Worm (Caenorhabditis elegans) whole organism, early embryonic: ENCODE results near the gene F59A7.11.

Source experiments
- B0310.2 ChIP-seq: sonication (generic microtip); optimal IDR thresholded peaks from 2 replicates; lab custom pipeline; 2016; ENCODE audit warnings: mild to moderate bottlenecking, missing genetic modification characterization, missing compliant biosample characterization
- F13C5.2 ChIP-seq: sonication (generic microtip); optimal IDR thresholded peaks from 2 replicates; lab custom pipeline; 2017; ENCODE audit warnings: mild to moderate bottlenecking, missing genetic modification characterization, inconsistent platforms, missing compliant biosample characterization
- aly-1 ChIP-seq: sonication (generic microtip); optimal IDR thresholded peaks from 2 replicates; lab custom pipeline; 2016; ENCODE audit warnings: missing genetic modification characterization, missing compliant biosample characterization
- ama-1 ChIP-seq: fragments of 150-350 bp; optimal IDR thresholded peaks from 2 replicates; lab custom pipeline; 2014
- ceh-13 ChIP-seq: fragments of 200-800 bp; sonication (Bioruptor generic); optimal IDR thresholded peaks from 2 replicates; lab custom pipeline; 2018; ENCODE audit warnings: mild to moderate bottlenecking, missing genetic modification characterization, missing compliant biosample characterization
- ceh-36 ChIP-seq: sonication (generic microtip); optimal IDR thresholded peaks from 2 replicates; lab custom pipeline; 2016; ENCODE audit warnings: missing genetic modification characterization, inconsistent platforms, missing compliant biosample characterization
- ets-7 ChIP-seq: sonication (generic microtip); optimal IDR thresholded peaks from 2 replicates; lab custom pipeline; 2016; ENCODE audit warnings: missing genotype, missing genetic modification characterization, missing compliant biosample characterization
- flt-1 ChIP-seq: fragments of 200-800 bp; sonication (Bioruptor generic); IDR thresholded peaks from 2 replicates; pipeline ENCODE4 v1.3.6; 2022; ENCODE audit warnings: missing genetic modification characterization, missing compliant biosample characterization
- hmbx-1 ChIP-seq: sonication (generic microtip); optimal IDR thresholded peaks from 2 replicates; lab custom pipeline; 2016; ENCODE audit warnings: mild to moderate bottlenecking, missing genetic modification characterization, missing compliant biosample characterization
- hmg-4 ChIP-seq: fragments of 200-800 bp; sonication (Bioruptor generic); optimal IDR thresholded peaks from 2 replicates; lab custom pipeline; 2018; ENCODE audit warnings: mild to moderate bottlenecking, missing genetic modification characterization, missing compliant biosample characterization
- hnd-1 ChIP-seq: sonication (generic microtip); optimal IDR thresholded peaks from 2 replicates; lab custom pipeline; 2016; ENCODE audit warnings: missing genetic modification characterization, missing compliant biosample characterization
- pes-1 ChIP-seq: fragments of 200-800 bp; sonication (Bioruptor generic); IDR thresholded peaks from 2 replicates; pipeline ENCODE4 v1.3.6; 2022; ENCODE audit warnings: missing genetic modification reagents, missing genetic modification characterization, missing compliant biosample characterization
- scrt-1 ChIP-seq: fragments of 200-800 bp; sonication (Bioruptor generic); IDR thresholded peaks from 2 replicates; pipeline ENCODE4 v1.3.6; 2022; ENCODE audit warnings: missing genetic modification characterization, missing compliant biosample characterization
- sea-1 ChIP-seq: fragments of 200-800 bp; sonication (Bioruptor generic); conservative IDR thresholded peaks from 2 replicates; pipeline ENCODE4 v1.3.6; 2022; ENCODE audit warnings: missing genetic modification characterization, missing compliant biosample characterization
- tbx-11 ChIP-seq: fragments of 200-800 bp; sonication (Bioruptor generic); IDR thresholded peaks from 2 replicates; pipeline ENCODE4 v1.3.6; 2022; ENCODE audit warnings: missing genetic modification characterization, missing compliant biosample characterization
- tbx-37 ChIP-seq: fragments of 200-800 bp; sonication (Bioruptor generic); conservative IDR thresholded peaks from 2 replicates; pipeline ENCODE4 v1.3.6; 2022; ENCODE audit warnings: missing genetic modification reagents, missing genetic modification characterization, missing compliant biosample characterization
- tra-4 ChIP-seq: sonication (generic microtip); optimal IDR thresholded peaks from 2 replicates; lab custom pipeline; 2017; ENCODE audit warnings: missing genetic modification characterization, missing compliant biosample characterization

Gene F59A7.11

DNA sequence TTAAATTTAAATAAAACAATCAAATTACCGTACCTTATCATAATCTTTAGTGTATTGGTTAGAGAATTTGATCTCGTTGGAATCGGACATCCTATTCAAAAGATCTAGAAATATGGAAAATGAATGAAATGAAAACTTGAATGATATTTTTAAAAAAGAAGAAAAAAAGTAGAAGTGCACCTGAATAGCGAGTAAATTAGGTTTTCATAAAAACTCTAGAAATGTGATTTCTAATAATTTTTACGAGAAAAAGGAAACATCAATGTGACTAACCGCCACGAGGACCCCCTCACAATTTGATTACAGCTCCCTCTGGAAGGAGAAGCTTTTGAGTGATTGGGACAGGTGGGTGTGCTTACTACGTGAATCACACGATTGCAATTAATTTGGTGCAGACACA, 32.2 kb upstream of the F59A7.11 start, which contains the start of gene Y40B10A.5:
TSS of gene Y40B10A.5 (minus strand) at position 101 of the 400 bp plus-strand sequence.
- TF ChIP-seq flt-1 (no peak), ceh-13 (GFP tag; lab: Kevin White, UChicago) (no peak), tra-4 (tag; lab: Kevin White, UChicago) (no peak), B0310.2 (tag; lab: Kevin White, UChicago) (no peak)

DNA sequence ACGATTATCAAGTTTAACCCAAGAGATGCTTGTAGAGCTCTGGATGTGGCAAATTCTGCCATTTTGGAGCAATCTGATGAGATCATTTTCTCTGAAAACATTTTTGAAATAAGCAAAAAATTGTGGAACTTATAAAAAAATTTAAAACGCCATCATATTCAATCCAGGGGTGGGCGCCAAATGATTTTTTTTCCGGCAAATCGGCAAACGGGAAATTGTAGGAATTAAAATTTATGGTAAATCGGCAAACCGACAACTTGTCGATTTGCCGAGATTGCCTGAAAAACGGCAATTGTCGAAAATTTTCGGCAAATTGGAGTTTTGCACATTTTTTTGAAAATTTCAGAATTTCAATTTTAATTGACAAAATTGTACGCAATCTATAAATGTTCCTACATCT, 21.8 kb upstream of the F59A7.11 start, which contains the start of gene srab-23:
TSS of gene srab-23 (minus strand) at position 101 of the 400 bp plus-strand sequence.
- no peak for TF ChIP-seq ceh-36 (tag; lab: Kevin White, UChicago)
- TF ChIP-seq tbx-37 (GFP tag; lab: Robert Waterston, UW): no peak
- TF ChIP-seq hmg-4: no peak
- TF ChIP-seq hnd-1 (tag; lab: Kevin White, UChicago): no peak
- TF ChIP-seq F13C5.2 (tag; lab: Kevin White, UChicago): no peak
- no peak for TF ChIP-seq sea-1
- TF ChIP-seq hmbx-1 (tag; lab: Kevin White, UChicago): no peak
- TF ChIP-seq pes-1 (GFP tag; lab: Robert Waterston, UW): no peak
- no peak for TF ChIP-seq tra-4 (tag; lab: Kevin White, UChicago)
- no peak for TF ChIP-seq ama-1 (lab: Kevin White, UChicago)
- TF ChIP-seq aly-1 (tag; lab: Kevin White, UChicago): no peak
- no peak for TF ChIP-seq B0310.2 (tag; lab: Kevin White, UChicago)
- TF ChIP-seq tbx-11 (GFP tag; lab: Robert Waterston, UW): no peak
- no peak for TF ChIP-seq scrt-1 (GFP tag; lab: Robert Waterston, UW)
- TF ChIP-seq flt-1: no peak
- TF ChIP-seq ets-7 (tag; lab: Kevin White, UChicago): no peak
- no peak for TF ChIP-seq ceh-13 (GFP tag; lab: Kevin White, UChicago)

ce11 chrV:2031454-2031853, 17.7 kb upstream of the F59A7.11 start, which contains the start of gene hil-6:
TSS of gene hil-6 (minus strand) at chrV:2031554.
- TF ChIP-seq ama-1 (lab: Kevin White, UChicago) (no peak), scrt-1 (GFP tag; lab: Robert Waterston, UW) (no peak), tra-4 (tag; lab: Kevin White, UChicago) (no peak), ceh-13 (GFP tag; lab: Kevin White, UChicago) (no peak), tbx-37 (GFP tag; lab: Robert Waterston, UW) (no peak), hmg-4 (no peak), hmbx-1 (tag; lab: Kevin White, UChicago) (no peak), tbx-11 (GFP tag; lab: Robert Waterston, UW) (no peak), ceh-36 (tag; lab: Kevin White, UChicago) (no peak), B0310.2 (tag; lab: Kevin White, UChicago) (no peak), hnd-1 (tag; lab: Kevin White, UChicago) (no peak), F13C5.2 (tag; lab: Kevin White, UChicago) (no peak), sea-1 (no peak), flt-1 (no peak), aly-1 (tag; lab: Kevin White, UChicago) (no peak), pes-1 (GFP tag; lab: Robert Waterston, UW) (no peak), ets-7 (tag; lab: Kevin White, UChicago) (no peak)

DNA sequence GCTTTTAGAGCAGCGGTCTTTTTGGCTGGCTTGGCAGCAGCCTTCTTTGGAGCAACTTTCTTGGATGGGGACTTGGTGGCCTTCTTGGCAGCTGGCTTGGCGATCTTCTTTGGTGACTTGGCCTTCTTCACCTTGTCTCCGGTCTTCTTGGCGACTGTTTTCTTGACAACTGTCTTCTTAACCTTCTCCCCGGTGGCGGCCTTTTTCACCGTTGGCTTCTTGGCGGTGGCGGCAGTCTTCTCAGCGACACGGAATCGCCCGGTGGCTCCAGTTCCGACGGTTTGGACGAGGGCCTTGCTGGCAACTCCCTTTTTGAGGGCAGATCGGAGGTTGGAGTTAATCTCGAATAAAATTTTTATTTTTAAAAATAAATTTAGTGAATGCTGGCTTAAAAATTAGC, 16.9 kb upstream of the F59A7.11 start:
- TF ChIP-seq pes-1 (GFP tag; lab: Robert Waterston, UW) (no peak), scrt-1 (GFP tag; lab: Robert Waterston, UW) (no peak), sea-1 (no peak), hmbx-1 (tag; lab: Kevin White, UChicago) (no peak), aly-1 (tag; lab: Kevin White, UChicago) (no peak)

DNA sequence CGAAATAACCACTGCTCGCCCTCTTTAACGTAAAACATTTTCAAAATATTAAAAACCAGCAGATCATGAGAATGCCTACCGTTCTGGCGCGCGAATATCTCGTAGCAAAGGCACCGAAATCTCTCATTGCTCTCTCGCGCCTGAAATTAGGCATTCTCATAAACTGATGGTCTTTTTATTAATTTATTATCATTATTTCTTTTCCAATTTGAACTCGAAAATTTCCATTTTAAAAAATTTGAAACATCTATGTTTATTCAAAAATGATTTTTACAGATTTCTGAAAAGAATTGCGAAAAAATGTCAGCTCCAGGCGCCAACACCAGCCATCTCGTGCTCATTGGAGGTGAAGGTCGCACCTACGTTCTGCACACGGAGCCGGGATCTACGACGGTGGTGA, 16.2 kb upstream of the F59A7.11 start, which contains the start of gene F59A7.12:
TSS of gene F59A7.12 (plus strand) at position 301 of the 400 bp plus-strand sequence.
- TF ChIP-seq sea-1 (no peak), tra-4 (tag; lab: Kevin White, UChicago) (no peak), aly-1 (tag; lab: Kevin White, UChicago) (no peak), hnd-1 (tag; lab: Kevin White, UChicago) (no peak), ceh-36 (tag; lab: Kevin White, UChicago) (no peak), flt-1 (no peak), ets-7 (tag; lab: Kevin White, UChicago) (no peak), F13C5.2 (tag; lab: Kevin White, UChicago) (no peak), hmbx-1 (tag; lab: Kevin White, UChicago) (no peak), tbx-37 (GFP tag; lab: Robert Waterston, UW) (no peak), pes-1 (GFP tag; lab: Robert Waterston, UW) (no peak), hmg-4 (no peak), ceh-13 (GFP tag; lab: Kevin White, UChicago) (no peak), tbx-11 (GFP tag; lab: Robert Waterston, UW) (no peak), ama-1 (lab: Kevin White, UChicago) (no peak), scrt-1 (GFP tag; lab: Robert Waterston, UW) (no peak), B0310.2 (tag; lab: Kevin White, UChicago) (no peak)

DNA sequence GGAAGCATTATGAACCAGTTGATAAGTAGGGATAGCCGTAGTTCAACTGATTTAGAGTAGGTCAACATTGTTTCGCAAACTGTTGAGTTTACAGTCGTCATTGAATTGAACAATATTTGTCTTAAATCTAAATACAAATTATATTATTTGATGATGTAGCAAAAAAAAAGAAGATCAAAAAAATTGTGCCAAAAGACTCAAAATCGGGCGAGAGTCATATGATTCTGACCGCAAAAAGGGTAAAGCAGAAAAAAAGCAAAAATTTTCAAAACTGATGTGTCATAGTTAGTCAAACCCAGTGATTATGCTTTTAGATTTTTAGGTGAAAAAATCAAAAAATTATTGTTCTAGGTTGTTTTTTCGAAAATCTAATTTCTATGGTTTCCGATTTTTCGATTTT, 14.1 kb upstream of the F59A7.11 start, which contains the start of gene srab-13:
TSS of gene srab-13 (minus strand) at position 101 of the 400 bp plus-strand sequence.
- TF ChIP-seq B0310.2 (tag; lab: Kevin White, UChicago): no peak
- no peak for TF ChIP-seq scrt-1 (GFP tag; lab: Robert Waterston, UW)
- no peak for TF ChIP-seq sea-1
- TF ChIP-seq ama-1 (lab: Kevin White, UChicago): no peak
- no peak for TF ChIP-seq tbx-11 (GFP tag; lab: Robert Waterston, UW)
- no peak for TF ChIP-seq flt-1
- no peak for TF ChIP-seq ceh-36 (tag; lab: Kevin White, UChicago)

DNA sequence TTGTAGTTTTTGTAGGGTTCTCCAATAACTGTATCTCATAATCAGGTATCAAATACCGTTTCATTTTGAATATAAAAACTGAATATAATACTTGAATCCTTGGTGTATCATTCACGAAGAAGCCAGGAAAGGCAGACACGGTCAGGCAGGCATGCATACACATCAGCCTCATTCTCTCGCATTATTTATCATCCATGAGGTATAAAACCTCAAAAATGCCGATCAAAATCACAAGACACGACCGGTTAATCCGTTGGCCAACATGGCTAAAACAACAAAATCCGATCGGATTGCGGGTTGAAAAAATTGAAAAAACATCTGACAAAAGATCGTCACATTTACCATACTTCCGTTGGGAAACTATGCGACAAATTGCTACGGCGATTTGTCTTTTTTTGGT, 8.7 kb upstream of the F59A7.11 start, which contains the start of gene F59A7.5:
TSS of gene F59A7.5 (plus strand) at position 301 of the 400 bp plus-strand sequence.
- TF ChIP-seq tra-4 (tag; lab: Kevin White, UChicago) (no peak), B0310.2 (tag; lab: Kevin White, UChicago) (no peak), pes-1 (GFP tag; lab: Robert Waterston, UW) (no peak), hmbx-1 (tag; lab: Kevin White, UChicago) (no peak), scrt-1 (GFP tag; lab: Robert Waterston, UW) (no peak), hnd-1 (tag; lab: Kevin White, UChicago) (no peak)
